Worm (Caenorhabditis elegans) whole organism, L4 larva: ENCODE data around the gene hlh-27.

ENCODE experiments used
- F37D6.2 ChIP-seq: sonication (generic microtip); optimal IDR thresholded peaks from 2 replicates; lab custom pipeline; 2016; ENCODE audit warnings: mild to moderate bottlenecking, missing genetic modification characterization, missing compliant biosample characterization
- F49E8.2 ChIP-seq: sonication (generic microtip); optimal IDR thresholded peaks from 2 replicates; lab custom pipeline; 2016; ENCODE audit warnings: missing compliant biosample characterization, mild to moderate bottlenecking, missing genetic modification characterization, borderline replicate concordance
- R02D3.7 ChIP-seq: fragments of 150-350 bp; sonication (generic microtip); optimal IDR thresholded peaks from 3 replicates; lab custom pipeline; 2014; ENCODE audit warnings: missing biosample characterization, missing genetic modification characterization
- Y48G9A.11 ChIP-seq: fragments of 200-800 bp; sonication (Bioruptor generic); IDR thresholded peaks from 2 replicates; pipeline ENCODE4 v1.3.6; 2022; ENCODE audit warnings: missing genetic modification reagents, missing genetic modification characterization, missing compliant biosample characterization
- Y75B8A.6 ChIP-seq: fragments of 200-800 bp; sonication (Bioruptor generic); IDR thresholded peaks from 2 replicates; pipeline ENCODE4 v1.3.6; 2022; ENCODE audit warnings: missing genetic modification reagents, missing genetic modification characterization, missing compliant biosample characterization
- ZK337.2 ChIP-seq: fragments of 200-800 bp; sonication (Bioruptor generic); IDR thresholded peaks from 2 replicates; pipeline ENCODE4 v1.3.6; 2022; ENCODE audit warnings: missing genetic modification reagents, missing genetic modification characterization, missing compliant biosample characterization
- aha-1 ChIP-seq: fragments of 150-350 bp; peaks from one replicate; lab custom pipeline; 2014; ENCODE audit warnings: missing biosample characterization, missing genetic modification characterization
- ama-1 ChIP-seq: fragments of 150-350 bp; optimal IDR thresholded peaks from 2 replicates; lab custom pipeline; 2014; ENCODE audit warnings: inconsistent platforms, mixed read lengths
- ceh-20 ChIP-seq: fragments of 200-800 bp; sonication (Bioruptor generic); IDR thresholded peaks from 2 replicates; pipeline ENCODE4 v1.3.6; 2022; ENCODE audit warnings: missing genetic modification reagents, missing genetic modification characterization, missing compliant biosample characterization
- ceh-28 ChIP-seq: fragments of 150-350 bp; optimal IDR thresholded peaks from 2 replicates; lab custom pipeline; 2014; ENCODE audit warnings: missing biosample characterization, missing genetic modification reagents, missing genetic modification characterization
- ceh-32 ChIP-seq: sonication (generic microtip); optimal IDR thresholded peaks from 2 replicates; lab custom pipeline; 2016; ENCODE audit warnings: mild to moderate bottlenecking, missing genetic modification characterization, missing compliant biosample characterization; ENCODE audit not compliant: poor library complexity
- ceh-44 ChIP-seq: fragments of 200-800 bp; sonication (Bioruptor generic); IDR thresholded peaks from 2 replicates; pipeline ENCODE4 v1.3.6; 2022; ENCODE audit warnings: missing genetic modification reagents, missing genetic modification characterization, missing compliant biosample characterization
- ceh-82 ChIP-seq: sonication (generic microtip); optimal IDR thresholded peaks from 2 replicates; lab custom pipeline; 2017; ENCODE audit warnings: missing biosample characterization, missing genetic modification characterization
- ces-1 ChIP-seq: fragments of 150-350 bp; sonication (generic microtip); optimal IDR thresholded peaks from 4 replicates; lab custom pipeline; 2014; ENCODE audit warnings: missing biosample characterization, missing genetic modification reagents, missing genetic modification characterization
- cey-2 ChIP-seq: sonication (generic microtip); optimal IDR thresholded peaks from 3 replicates; lab custom pipeline; 2017; ENCODE audit warnings: missing genetic modification characterization, mild to moderate bottlenecking, missing compliant biosample characterization, antibody characterized with exemption, borderline replicate concordance; ENCODE audit not compliant: insufficient read depth
- daf-12 ChIP-seq: fragments of 150-350 bp; optimal IDR thresholded peaks from 2 replicates; lab custom pipeline; 2014; ENCODE audit warnings: missing biosample characterization, missing genetic modification reagents, missing genetic modification characterization
- dmd-9 ChIP-seq: fragments of 200-800 bp; sonication (Bioruptor generic); IDR thresholded peaks from 2 replicates; pipeline ENCODE4 v1.3.6; 2022; ENCODE audit warnings: missing genetic modification reagents, missing genetic modification characterization, missing compliant biosample characterization
- dve-1 ChIP-seq: sonication (generic microtip); optimal IDR thresholded peaks from 2 replicates; lab custom pipeline; 2017; ENCODE audit warnings: antibody characterized with exemption, mild to moderate bottlenecking, missing genetic modification characterization, missing compliant biosample characterization; ENCODE audit not compliant: insufficient read depth
- fos-1 ChIP-seq: fragments of 150-350 bp; optimal IDR thresholded peaks from 2 replicates; lab custom pipeline; 2014; ENCODE audit warnings: missing biosample characterization, missing genetic modification characterization
- hmg-1.1 ChIP-seq: fragments of 200-800 bp; sonication (Bioruptor generic); IDR thresholded peaks from 2 replicates; pipeline ENCODE4 v1.3.6; 2022; ENCODE audit warnings: missing genetic modification reagents, missing genetic modification characterization, missing compliant biosample characterization
- lim-7 ChIP-seq: fragments of 200-800 bp; sonication (Bioruptor generic); IDR thresholded peaks from 2 replicates; pipeline ENCODE4 v1.3.6; 2022; ENCODE audit warnings: missing genetic modification characterization, missing compliant biosample characterization
- lin-13 ChIP-seq: fragments of 150-350 bp; optimal IDR thresholded peaks from 2 replicates; lab custom pipeline; 2014; ENCODE audit warnings: missing biosample characterization, missing genetic modification reagents, missing genetic modification characterization
- madf-5 ChIP-seq, 2 experiments: fragments of 200-800 bp; sonication (Bioruptor generic); IDR thresholded peaks; 2 replicates each; pipeline ENCODE4 v1.3.6; 2022; ENCODE audit warnings: missing compliant biosample characterization in 2 of 2, missing genetic modification characterization in 2 of 2
- mxl-3 ChIP-seq: fragments of 200-800 bp; sonication (Bioruptor generic); optimal IDR thresholded peaks from 2 replicates; lab custom pipeline; 2018; ENCODE audit warnings: mild to moderate bottlenecking, missing genetic modification characterization, missing compliant biosample characterization
- nhr-10 ChIP-seq: fragments of 150-350 bp; optimal IDR thresholded peaks from 2 replicates; lab custom pipeline; 2014; ENCODE audit warnings: missing biosample characterization, missing genetic modification characterization
- nhr-111 ChIP-seq: fragments of 200-800 bp; sonication (Bioruptor generic); optimal IDR thresholded peaks from 2 replicates; lab custom pipeline; 2018; ENCODE audit warnings: mild to moderate bottlenecking, missing genetic modification characterization, missing compliant biosample characterization
- nhr-77 ChIP-seq: fragments of 150-350 bp; optimal IDR thresholded peaks from 2 replicates; lab custom pipeline; 2014; ENCODE audit warnings: missing biosample characterization, missing genetic modification characterization
- pha-4 ChIP-seq, 2 experiments: fragments of 150-350 bp in 1 of 2; fragments of 200-800 bp in 1 of 2; sonication (Bioruptor generic) in 1 of 2; IDR thresholded peaks in 1 of 2; optimal IDR thresholded peaks in 1 of 2; 2 replicates each; pipeline versions ENCODE4 v1.3.6 to Lab custom; 2014 to 2022; ENCODE audit warnings: missing genetic modification characterization in 2 of 2, missing genetic modification reagents in 2 of 2, missing biosample characterization in 1 of 2, missing compliant biosample characterization in 1 of 2
- set-16 ChIP-seq: fragments of 200-800 bp; sonication (Bioruptor generic); IDR thresholded peaks from 2 replicates; pipeline ENCODE4 v1.3.6; 2022; ENCODE audit warnings: missing genetic modification reagents, missing genetic modification characterization, missing compliant biosample characterization
- snpc-4 ChIP-seq: fragments of 150-350 bp; optimal IDR thresholded peaks from 2 replicates; lab custom pipeline; 2014; ENCODE audit warnings: missing biosample characterization, missing genetic modification characterization
- tag-97 ChIP-seq: fragments of 200-800 bp; sonication (Bioruptor generic); IDR thresholded peaks from 2 replicates; pipeline ENCODE4 v1.3.6; 2022; ENCODE audit warnings: missing genetic modification characterization, missing compliant biosample characterization
- zfp-3 ChIP-seq: fragments of 200-800 bp; sonication (Bioruptor generic); conservative IDR thresholded peaks from 2 replicates; pipeline ENCODE4 v1.3.6; 2022; ENCODE audit warnings: missing genetic modification reagents, missing genetic modification characterization, missing compliant biosample characterization
- zip-2 ChIP-seq: fragments of 150-350 bp; optimal IDR thresholded peaks from 2 replicates; lab custom pipeline; 2014; ENCODE audit warnings: missing biosample characterization, missing genetic modification characterization
- ztf-11 ChIP-seq: fragments of 150-350 bp; optimal IDR thresholded peaks from 2 replicates; lab custom pipeline; 2014; ENCODE audit warnings: missing biosample characterization, missing genetic modification characterization
- ztf-7 ChIP-seq: fragments of 150-350 bp; optimal IDR thresholded peaks from 2 replicates; lab custom pipeline; 2014; ENCODE audit warnings: missing biosample characterization, missing genetic modification characterization

The hlh-27 gene

ce11 chrII:5585788-5586187 is 45.8 kb upstream of the hlh-27 start, which contains the start of gene lys-8 (continued):
- TF ChIP-seq fos-1 (tag; lab: Kevin White, UChicago) (no peak), ceh-44 (GFP tag; lab: Robert Waterston, UW) (no peak), set-16 (GFP tag; lab: Robert Waterston, UW) (no peak), F49E8.2 (no peak), F37D6.2 (tag; lab: Kevin White, UChicago) (no peak), ceh-32 (tag; lab: Kevin White, UChicago) (no peak), lim-7 (GFP tag; lab: Robert Waterston, UW) (no peak), nhr-111 (GFP tag; lab: Kevin White, UChicago) (no peak), ztf-7 (no peak), ZK337.2 (GFP tag; lab: Robert Waterston, UW) (no peak), hmg-1.1 (GFP tag; lab: Robert Waterston, UW) (no peak), R02D3.7 (tag; lab: Kevin White, UChicago) (no peak), ama-1 (lab: Kevin White, UChicago) (no peak), ceh-28 (tag; lab: Kevin White, UChicago) (no peak), madf-5 (GFP tag; IDR thresholded peaks at IDR 0.05; lab: Robert Waterston, UW) (no peak), aha-1 (tag; lab: Kevin White, UChicago) (no peak), snpc-4 (no peak), mxl-3 (GFP tag; lab: Kevin White, UChicago) (peak; percentile 35), zfp-3 (GFP tag; lab: Robert Waterston, UW) (no peak), zip-2 (tag; lab: Kevin White, UChicago) (no peak), dve-1 (peak; percentile 89), ztf-11 (tag; lab: Kevin White, UChicago) (no peak), ces-1 (GFP tag; lab: Kevin White, UChicago) (no peak)

ce11 chrII:5582309-5582708 is 42.3 kb upstream of the hlh-27 start, which contains the start of gene T25E4.2:
Gene T25E4.2 (minus strand): TSS chrII:5582409.
- TF ChIP-seq ama-1 (lab: Kevin White, UChicago), result no peak
- TF ChIP-seq snpc-4, result no peak
- TF ChIP-seq ceh-82 (tag; lab: Kevin White, UChicago), result no peak
- no peak for TF ChIP-seq pha-4 (GFP tag; IDR thresholded peaks at IDR 0.05; lab: Robert Waterston, UW)
- TF ChIP-seq pha-4 (tag; optimal IDR thresholded peaks at IDR 0.05; lab: Kevin White, UChicago), result no peak

- no peak for TF ChIP-seq dmd-9 (GFP tag; lab: Robert Waterston, UW)
- TF ChIP-seq ztf-7, result no peak
- TF ChIP-seq aha-1 (tag; lab: Kevin White, UChicago), result peak; percentile 76
- no peak for TF ChIP-seq nhr-77 (tag; lab: Kevin White, UChicago)
- no peak for TF ChIP-seq Y48G9A.11
These were observed 39.2 kb upstream of the hlh-27 start for ce11 chrII:5579236-5579635.

- TF ChIP-seq Y75B8A.6 (GFP tag; lab: Robert Waterston, UW), result no peak
- TF ChIP-seq Y48G9A.11, result no peak
- TF ChIP-seq nhr-10 (tag; lab: Kevin White, UChicago), result no peak
- TF ChIP-seq set-16 (GFP tag; lab: Robert Waterston, UW), result peak; percentile 83
- TF ChIP-seq, all 104 proteins: peak for 1
These were observed 38.7 kb upstream of the hlh-27 start for ce11 chrII:5578714-5579113.

- TF ChIP-seq zfp-3 (GFP tag; lab: Robert Waterston, UW), result no peak
- TF ChIP-seq ceh-20 (GFP tag; lab: Robert Waterston, UW), result no peak
- TF ChIP-seq ceh-82 (tag; lab: Kevin White, UChicago), result no peak
- no peak for TF ChIP-seq daf-12 (tag; lab: Kevin White, UChicago)
- no peak for TF ChIP-seq lin-13 (GFP tag; lab: Kevin White, UChicago)
- TF ChIP-seq tag-97 (GFP tag; lab: Robert Waterston, UW), result no peak
- no peak for TF ChIP-seq set-16 (GFP tag; lab: Robert Waterston, UW)
- no peak for TF ChIP-seq cey-2
These were observed 38.0 kb upstream of the hlh-27 start, which contains the start of gene T25E4.1 for ce11 chrII:5578035-5578434. Gene T25E4.1 (plus strand): TSS chrII:5578335.
